Worm (Caenorhabditis elegans) whole organism, L3 larva: ENCODE measurements around the gene B0238.9.

ENCODE experiments used
- fos-1 ChIP-seq: fragments of 150-350 bp; optimal IDR thresholded peaks from 2 replicates; lab custom pipeline; 2014; ENCODE audit warnings: missing biosample characterization, missing genetic modification characterization
- jun-1 ChIP-seq: fragments of 150-350 bp; optimal IDR thresholded peaks from 2 replicates; lab custom pipeline; 2014; ENCODE audit warnings: missing biosample characterization, missing genetic modification reagents, missing genetic modification characterization
- nhr-237 ChIP-seq: fragments of 150-350 bp; optimal IDR thresholded peaks from 2 replicates; lab custom pipeline; 2014; ENCODE audit warnings: missing biosample characterization, missing genetic modification characterization
- ztf-4 ChIP-seq: fragments of 150-350 bp; optimal IDR thresholded peaks from 2 replicates; lab custom pipeline; 2014; ENCODE audit warnings: missing biosample characterization, missing genetic modification characterization

DNA sequence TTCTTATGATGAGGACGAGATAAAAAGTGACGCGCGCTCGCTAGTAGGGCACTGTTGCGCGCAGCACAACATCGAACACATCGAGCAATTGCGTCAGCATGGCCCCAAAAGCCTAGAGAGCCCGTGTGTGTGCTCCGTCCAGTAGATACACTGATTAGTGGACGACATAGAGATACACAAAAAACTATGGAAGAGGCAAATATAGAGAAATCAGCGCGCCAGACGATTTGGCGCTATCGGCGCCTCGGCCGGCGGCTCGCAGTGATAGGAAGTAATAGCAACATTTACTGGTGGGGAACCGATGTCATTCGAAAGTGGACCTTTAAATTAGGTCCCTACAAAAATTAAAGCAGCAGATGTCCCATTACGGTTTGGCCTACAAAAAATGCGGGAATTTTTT, 49.4 kb downstream of the B0238.9 start:
- TF ChIP-seq fos-1 (tag; lab: Kevin White, UChicago) (no peak), jun-1 (no peak), ztf-4 (tag; lab: Kevin White, UChicago) (no peak), nhr-237 (tag; lab: Kevin White, UChicago) (no peak)
